Worm (Caenorhabditis elegans) whole organism, L3 larva: ENCODE measurements around the gene Y43C5A.4.

Source experiments
- R02D3.7 ChIP-seq: fragments of 150-350 bp; optimal IDR thresholded peaks from 2 replicates; lab custom pipeline; 2014; ENCODE audit warnings: missing biosample characterization, missing genetic modification characterization
- ZK546.5 ChIP-seq: sonication (generic microtip); optimal IDR thresholded peaks from 2 replicates; lab custom pipeline; 2017; ENCODE audit warnings: missing biosample characterization, missing genetic modification characterization
- ama-1 ChIP-seq: fragments of 150-350 bp; optimal IDR thresholded peaks from 2 replicates; lab custom pipeline; 2018
- ceh-28 ChIP-seq: fragments of 150-350 bp; optimal IDR thresholded peaks from 2 replicates; lab custom pipeline; 2014; ENCODE audit warnings: missing biosample characterization, missing genetic modification reagents, missing genetic modification characterization
- ceh-82 ChIP-seq: fragments of 150-350 bp; optimal IDR thresholded peaks from 2 replicates; lab custom pipeline; 2014; ENCODE audit warnings: missing biosample characterization, missing genetic modification characterization
- ceh-9 ChIP-seq: sonication (generic microtip); optimal IDR thresholded peaks from 2 replicates; lab custom pipeline; 2018; ENCODE audit warnings: missing biosample characterization, missing genetic modification characterization
- daf-12 ChIP-seq: fragments of 150-350 bp; optimal IDR thresholded peaks from 2 replicates; lab custom pipeline; 2014; ENCODE audit warnings: missing biosample characterization, missing genetic modification reagents, missing genetic modification characterization
- egl-27 ChIP-seq: sonication (generic microtip); optimal IDR thresholded peaks from 4 replicates; lab custom pipeline; 2017; ENCODE audit warnings: missing biosample characterization, missing genetic modification reagents, missing genetic modification characterization
- elt-2 ChIP-seq: sonication (generic microtip); optimal IDR thresholded peaks from 2 replicates; lab custom pipeline; 2016; ENCODE audit warnings: missing genetic modification reagents, mild to moderate bottlenecking, missing genetic modification characterization, missing compliant biosample characterization
- elt-3 ChIP-seq, 3 experiments: fragments of 150-350 bp in 1 of 3; sonication (generic microtip) in 2 of 3; optimal IDR thresholded peaks; 2 replicates in 2 of 3; 4 replicates in 1 of 3; lab custom pipeline; 2014 to 2017; ENCODE audit warnings: missing biosample characterization in 3 of 3, missing genetic modification characterization in 3 of 3
- fkh-2 ChIP-seq: fragments of 150-350 bp; optimal IDR thresholded peaks from 2 replicates; lab custom pipeline; 2014; ENCODE audit warnings: missing biosample characterization, missing genetic modification reagents, missing genetic modification characterization
- hmg-11 ChIP-seq: sonication (generic microtip); optimal IDR thresholded peaks from 2 replicates; lab custom pipeline; 2016; ENCODE audit warnings: missing genetic modification characterization, missing compliant biosample characterization
- jun-1 ChIP-seq: fragments of 150-350 bp; optimal IDR thresholded peaks from 2 replicates; lab custom pipeline; 2014; ENCODE audit warnings: missing biosample characterization, missing genetic modification reagents, missing genetic modification characterization
- lin-15B ChIP-seq: fragments of 150-350 bp; optimal IDR thresholded peaks from 2 replicates; lab custom pipeline; 2014; ENCODE audit warnings: missing biosample characterization, missing genetic modification characterization
- lin-39 ChIP-seq: fragments of 150-350 bp; optimal IDR thresholded peaks from 2 replicates; lab custom pipeline; 2018; ENCODE audit warnings: missing biosample characterization, missing genetic modification reagents, missing genetic modification characterization
- lsy-12 ChIP-seq: sonication (generic microtip); optimal IDR thresholded peaks from 2 replicates; lab custom pipeline; 2016; ENCODE audit warnings: mild to moderate bottlenecking, missing genetic modification characterization, missing compliant biosample characterization
- mml-1 ChIP-seq: fragments of 150-350 bp; sonication (generic microtip); optimal IDR thresholded peaks from 3 replicates; lab custom pipeline; 2014; ENCODE audit warnings: missing biosample characterization, missing genetic modification characterization
- nfya-1 ChIP-seq: sonication (generic microtip); optimal IDR thresholded peaks from 2 replicates; lab custom pipeline; 2017; ENCODE audit warnings: missing genetic modification characterization, mild to moderate bottlenecking, missing compliant biosample characterization, antibody characterized with exemption, moderate library complexity; ENCODE audit not compliant: insufficient read depth
- nhr-11 ChIP-seq: fragments of 150-350 bp; optimal IDR thresholded peaks from 2 replicates; lab custom pipeline; 2014; ENCODE audit warnings: missing biosample characterization, missing genetic modification characterization
- nhr-12 ChIP-seq: fragments of 150-350 bp; optimal IDR thresholded peaks from 2 replicates; lab custom pipeline; 2014; ENCODE audit warnings: missing biosample characterization, missing genetic modification characterization
- nhr-23 ChIP-seq: fragments of 150-350 bp; optimal IDR thresholded peaks from 2 replicates; lab custom pipeline; 2014; ENCODE audit warnings: missing biosample characterization, missing genetic modification reagents, missing genetic modification characterization
- nhr-237 ChIP-seq: fragments of 150-350 bp; optimal IDR thresholded peaks from 2 replicates; lab custom pipeline; 2014; ENCODE audit warnings: missing biosample characterization, missing genetic modification characterization
- nhr-25 ChIP-seq: sonication (generic microtip); optimal IDR thresholded peaks from 2 replicates; lab custom pipeline; 2017; ENCODE audit warnings: missing biosample characterization, missing genetic modification characterization
- nhr-28 ChIP-seq: fragments of 150-350 bp; optimal IDR thresholded peaks from 2 replicates; lab custom pipeline; 2014; ENCODE audit warnings: missing biosample characterization, missing genetic modification characterization
- nhr-43 ChIP-seq: sonication (generic microtip); optimal IDR thresholded peaks from 2 replicates; lab custom pipeline; 2016; ENCODE audit warnings: mild to moderate bottlenecking, missing genetic modification characterization, missing compliant biosample characterization; ENCODE audit not compliant: poor library complexity, severe bottlenecking
- nhr-67 ChIP-seq: fragments of 150-350 bp; optimal IDR thresholded peaks from 2 replicates; lab custom pipeline; 2014; ENCODE audit warnings: missing biosample characterization, missing genetic modification characterization
- nhr-76 ChIP-seq: fragments of 150-350 bp; sonication (generic microtip); optimal IDR thresholded peaks from 5 replicates; lab custom pipeline; 2014; ENCODE audit warnings: missing biosample characterization, missing genetic modification characterization
- nhr-77 ChIP-seq: fragments of 150-350 bp; optimal IDR thresholded peaks from 2 replicates; lab custom pipeline; 2014; ENCODE audit warnings: missing biosample characterization, missing genetic modification characterization
- pha-4 ChIP-seq: fragments of 150-350 bp; optimal IDR thresholded peaks from 2 replicates; lab custom pipeline; 2014; ENCODE audit warnings: missing biosample characterization, missing genetic modification reagents, missing genetic modification characterization
- pqm-1 ChIP-seq: fragments of 150-350 bp; optimal IDR thresholded peaks from 2 replicates; lab custom pipeline; 2017; ENCODE audit warnings: missing biosample characterization, missing genetic modification characterization, inconsistent platforms
- skn-1 ChIP-seq: fragments of 150-350 bp; optimal IDR thresholded peaks from 2 replicates; lab custom pipeline; 2014; ENCODE audit warnings: missing biosample characterization, missing genetic modification characterization
- snpc-4 ChIP-seq: fragments of 150-350 bp; optimal IDR thresholded peaks from 2 replicates; lab custom pipeline; 2014; ENCODE audit warnings: missing biosample characterization, missing genetic modification characterization
- tbx-2 ChIP-seq: sonication (generic microtip); optimal IDR thresholded peaks from 2 replicates; lab custom pipeline; 2016; ENCODE audit warnings: mild to moderate bottlenecking, missing genetic modification characterization, missing compliant biosample characterization
- unc-62 ChIP-seq: fragments of 150-350 bp; sonication (generic microtip); optimal IDR thresholded peaks from 4 replicates; lab custom pipeline; 2014; ENCODE audit warnings: missing biosample characterization, missing genetic modification reagents, missing genetic modification characterization
- ztf-11 ChIP-seq: fragments of 150-350 bp; optimal IDR thresholded peaks from 2 replicates; lab custom pipeline; 2014; ENCODE audit warnings: missing biosample characterization, missing genetic modification characterization
- ztf-4 ChIP-seq: fragments of 150-350 bp; optimal IDR thresholded peaks from 2 replicates; lab custom pipeline; 2014; ENCODE audit warnings: missing biosample characterization, missing genetic modification characterization

The Y43C5A.4 gene

DNA sequence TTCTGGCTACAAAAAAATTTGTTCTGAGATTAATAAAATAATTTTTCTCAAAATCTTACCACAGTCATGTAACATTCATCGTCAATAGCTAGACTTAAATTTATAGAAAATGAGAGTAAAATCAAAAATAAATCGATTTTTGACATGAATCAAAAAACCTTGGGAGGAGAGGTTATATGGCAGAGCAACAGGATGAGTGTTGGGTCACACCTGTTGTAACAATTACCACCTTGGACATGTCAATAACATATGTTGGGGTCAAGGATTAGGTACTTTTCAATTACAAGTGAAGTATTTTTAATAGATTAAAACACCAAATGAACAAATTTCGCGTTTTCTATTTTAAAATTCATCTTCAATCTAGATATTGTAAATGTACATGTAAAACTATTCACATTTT lies 36.2 kb upstream of the Y43C5A.4 start, which contains the start of gene lipl-7:
TSS of gene lipl-7 (minus strand) at position 165 of the 400 bp plus-strand sequence.
- TF ChIP-seq nhr-11: no peak
- no peak for TF ChIP-seq mml-1 (tag; lab: Kevin White, UChicago)
- no peak for TF ChIP-seq nhr-76
- TF ChIP-seq nhr-12: no peak
- no peak for TF ChIP-seq skn-1
- TF ChIP-seq ZK546.5: no peak
- TF ChIP-seq fkh-2 (tag; lab: Kevin White, UChicago): no peak
- TF ChIP-seq tbx-2 (tag; lab: Kevin White, UChicago): no peak
- no peak for TF ChIP-seq egl-27 (tag; lab: Kevin White, UChicago)
- no peak for TF ChIP-seq ama-1 (lab: Kevin White, UChicago)
- TF ChIP-seq nhr-25 (tag; lab: Kevin White, UChicago): no peak
- no peak for TF ChIP-seq ceh-28 (tag; lab: Kevin White, UChicago)
- no peak for TF ChIP-seq unc-62 (GFP tag; lab: Kevin White, UChicago)
- TF ChIP-seq lin-39: no peak
- TF ChIP-seq nhr-67 (tag; lab: Kevin White, UChicago): no peak
- TF ChIP-seq hmg-11: no peak
- TF ChIP-seq, all 47 proteins: peak for 0

DNA sequence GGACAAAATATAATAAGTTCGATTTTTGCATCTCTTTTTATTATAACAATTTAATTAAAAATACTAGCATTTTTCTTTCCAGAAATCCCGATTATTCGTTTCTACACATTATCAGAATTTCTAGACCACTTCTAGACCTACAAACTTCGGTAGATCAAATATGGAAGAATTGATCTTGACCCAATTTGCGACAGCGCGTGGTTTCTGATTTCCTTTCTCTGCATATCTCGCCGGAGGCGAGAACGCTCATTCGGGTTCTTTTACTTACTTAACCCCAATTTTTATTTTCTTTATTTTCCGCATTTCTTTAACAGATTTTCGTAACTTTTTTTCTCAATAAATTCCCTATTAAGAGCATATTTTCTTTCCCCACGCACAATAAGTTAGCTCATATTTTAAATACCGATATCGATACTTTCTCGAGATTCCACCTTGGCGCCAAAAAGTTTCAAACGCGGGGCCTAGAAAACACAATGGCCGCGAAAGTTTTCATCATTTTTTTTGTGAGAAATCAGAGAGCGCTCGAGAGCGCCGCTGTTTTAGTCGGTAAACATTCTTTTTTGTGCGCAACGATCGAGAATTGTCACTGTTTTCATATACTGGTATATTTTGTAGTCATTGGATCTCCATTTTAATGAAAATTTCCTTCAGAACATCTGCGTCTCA lies 35.2 kb upstream of the Y43C5A.4 start:
- no peak for TF ChIP-seq nhr-77 (tag; lab: Kevin White, UChicago)
- no peak for TF ChIP-seq nhr-28 (tag; lab: Kevin White, UChicago)
- TF ChIP-seq ztf-11 (tag; lab: Kevin White, UChicago): no peak
- TF ChIP-seq pha-4: peak; percentile 65
- peak; percentile 12 for TF ChIP-seq nfya-1 (tag; lab: Kevin White, UChicago)
- no peak for TF ChIP-seq nhr-76
- no peak for TF ChIP-seq tbx-2 (tag; lab: Kevin White, UChicago)
- peak; percentile 8 for TF ChIP-seq nhr-23 (tag; lab: Kevin White, UChicago)
- TF ChIP-seq lin-39: peak; percentile 4
- no peak for TF ChIP-seq ztf-4 (tag; lab: Kevin White, UChicago)
- TF ChIP-seq nhr-43 (tag; lab: Kevin White, UChicago): no peak
- peak; percentile 38 for TF ChIP-seq lin-15B (tag; lab: Kevin White, UChicago)
- TF ChIP-seq snpc-4 (tag; lab: Kevin White, UChicago): no peak
- no peak for TF ChIP-seq nhr-11
- TF ChIP-seq lsy-12 (tag; lab: Kevin White, UChicago): no peak
- TF ChIP-seq ZK546.5: no peak
- peak; percentile 41 for TF ChIP-seq nhr-25 (tag; lab: Kevin White, UChicago)
- no peak for TF ChIP-seq nhr-237 (tag; lab: Kevin White, UChicago)

DNA sequence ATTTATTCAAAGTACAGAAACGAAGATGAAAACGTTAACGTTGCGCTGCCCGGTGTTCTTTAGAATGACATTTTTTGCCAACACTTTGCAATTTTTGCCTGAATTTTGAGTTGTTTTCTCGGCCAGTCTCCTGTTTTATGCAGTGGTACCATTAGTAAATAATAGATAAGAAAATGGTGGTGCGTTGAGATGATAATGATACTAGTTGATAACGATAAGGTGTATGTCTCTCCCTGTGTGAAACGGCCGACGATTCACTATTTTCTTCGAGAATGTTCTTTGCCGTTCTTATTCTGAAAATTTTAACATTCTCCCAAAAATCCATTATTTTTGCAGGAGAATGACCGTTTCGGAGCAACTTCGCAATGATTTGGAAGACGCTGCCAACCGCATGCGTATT lies 34.5 kb upstream of the Y43C5A.4 start, which contains the start of gene tkt-1:
TSS of gene tkt-1 (plus strand) at position 337 of the 400 bp plus-strand sequence.
- TF ChIP-seq elt-3 (tag; optimal IDR thresholded peaks at IDR 0.05; lab: Kevin White, UChicago) (peak in 1 of 3 experiments; percentile 85), ceh-9 (tag; lab: Kevin White, UChicago) (no peak), nfya-1 (tag; lab: Kevin White, UChicago) (no peak), nhr-237 (tag; lab: Kevin White, UChicago) (no peak), nhr-43 (tag; lab: Kevin White, UChicago) (no peak), daf-12 (tag; lab: Kevin White, UChicago) (no peak), ceh-28 (tag; lab: Kevin White, UChicago) (no peak), pqm-1 (tag; lab: Kevin White, UChicago) (peak; percentile 88), elt-2 (tag; lab: Kevin White, UChicago) (peak; percentile 92), ztf-11 (tag; lab: Kevin White, UChicago) (no peak), jun-1 (tag; lab: Kevin White, UChicago) (peak; percentile 55), R02D3.7 (no peak), pha-4 (peak; percentile 19), ceh-82 (tag; lab: Kevin White, UChicago) (no peak)
